Worm (Caenorhabditis elegans) whole organism, L4 larva: ENCODE measurements around the gene trpp-4.

Experiments used
- D1046.2 ChIP-seq: fragments of 200-800 bp; sonication (Bioruptor generic); IDR thresholded peaks from 2 replicates; pipeline ENCODE4 v1.3.6; 2022; ENCODE audit warnings: missing genetic modification characterization, missing compliant biosample characterization
- F49E8.2 ChIP-seq: sonication (generic microtip); optimal IDR thresholded peaks from 2 replicates; lab custom pipeline; 2016; ENCODE audit warnings: missing compliant biosample characterization, mild to moderate bottlenecking, missing genetic modification characterization, borderline replicate concordance
- T20F7.1 ChIP-seq: fragments of 200-800 bp; sonication (Bioruptor generic); optimal IDR thresholded peaks from 2 replicates; lab custom pipeline; 2018; ENCODE audit warnings: mild to moderate bottlenecking, missing genetic modification characterization, missing compliant biosample characterization
- Y105C5A.15 ChIP-seq: fragments of 200-800 bp; sonication (Bioruptor generic); IDR thresholded peaks from 2 replicates; pipeline ENCODE4 v1.3.6; 2022; ENCODE audit warnings: missing genetic modification characterization, missing compliant biosample characterization
- Y48G9A.11 ChIP-seq: fragments of 200-800 bp; sonication (Bioruptor generic); IDR thresholded peaks from 2 replicates; pipeline ENCODE4 v1.3.6; 2022; ENCODE audit warnings: missing genetic modification reagents, missing genetic modification characterization, missing compliant biosample characterization
- Y5F2A.4 ChIP-seq: fragments of 200-800 bp; sonication (Bioruptor generic); optimal IDR thresholded peaks from 2 replicates; lab custom pipeline; 2018; ENCODE audit warnings: mild to moderate bottlenecking, missing genetic modification characterization, missing compliant biosample characterization
- aha-1 ChIP-seq: fragments of 150-350 bp; peaks from one replicate; lab custom pipeline; 2014; ENCODE audit warnings: missing biosample characterization, missing genetic modification characterization
- aly-2 ChIP-seq: sonication (generic microtip); optimal IDR thresholded peaks from 2 replicates; lab custom pipeline; 2018; ENCODE audit warnings: missing biosample characterization, missing genetic modification characterization
- arid-1 ChIP-seq: fragments of 200-800 bp; sonication (Bioruptor generic); conservative IDR thresholded peaks from 2 replicates; pipeline ENCODE4 v1.3.6; 2022; ENCODE audit warnings: missing genetic modification reagents, missing genetic modification characterization, missing compliant biosample characterization
- attf-4 ChIP-seq: sonication (generic microtip); optimal IDR thresholded peaks from 3 replicates; lab custom pipeline; 2017; ENCODE audit warnings: missing biosample characterization, missing genetic modification characterization
- ceh-28 ChIP-seq: fragments of 150-350 bp; optimal IDR thresholded peaks from 2 replicates; lab custom pipeline; 2014; ENCODE audit warnings: missing biosample characterization, missing genetic modification reagents, missing genetic modification characterization
- ceh-32 ChIP-seq: sonication (generic microtip); optimal IDR thresholded peaks from 2 replicates; lab custom pipeline; 2016; ENCODE audit warnings: mild to moderate bottlenecking, missing genetic modification characterization, missing compliant biosample characterization; ENCODE audit not compliant: poor library complexity
- ceh-44 ChIP-seq: fragments of 200-800 bp; sonication (Bioruptor generic); IDR thresholded peaks from 2 replicates; pipeline ENCODE4 v1.3.6; 2022; ENCODE audit warnings: missing genetic modification reagents, missing genetic modification characterization, missing compliant biosample characterization
- ceh-62 ChIP-seq: sonication (generic microtip); optimal IDR thresholded peaks from 2 replicates; lab custom pipeline; 2017; ENCODE audit warnings: missing biosample characterization, missing genetic modification characterization
- ceh-82 ChIP-seq: sonication (generic microtip); optimal IDR thresholded peaks from 2 replicates; lab custom pipeline; 2017; ENCODE audit warnings: missing biosample characterization, missing genetic modification characterization
- ces-1 ChIP-seq: fragments of 150-350 bp; sonication (generic microtip); optimal IDR thresholded peaks from 4 replicates; lab custom pipeline; 2014; ENCODE audit warnings: missing biosample characterization, missing genetic modification reagents, missing genetic modification characterization
- ctbp-1 ChIP-seq: fragments of 200-800 bp; sonication (Bioruptor generic); IDR thresholded peaks from 2 replicates; pipeline ENCODE4 v1.3.6; 2022; ENCODE audit warnings: missing genetic modification reagents, missing genetic modification characterization, missing compliant biosample characterization
- daf-12 ChIP-seq: fragments of 150-350 bp; optimal IDR thresholded peaks from 2 replicates; lab custom pipeline; 2014; ENCODE audit warnings: missing biosample characterization, missing genetic modification reagents, missing genetic modification characterization
- daf-16 ChIP-seq, 3 experiments: sonication (generic microtip); optimal IDR thresholded peaks; 2 replicates each; lab custom pipeline; 2016 to 2017; ENCODE audit warnings: missing genetic modification characterization in 3 of 3, missing genetic modification reagents in 3 of 3, mild to moderate bottlenecking in 2 of 3, missing compliant biosample characterization in 2 of 3, missing biosample characterization in 1 of 3, moderate library complexity in 1 of 3
- daf-19 ChIP-seq: fragments of 200-800 bp; sonication (Bioruptor generic); conservative IDR thresholded peaks from 2 replicates; pipeline ENCODE4 v1.3.6; 2022; ENCODE audit warnings: missing genetic modification characterization, missing compliant biosample characterization
- daf-8 ChIP-seq: fragments of 200-800 bp; sonication (Bioruptor generic); IDR thresholded peaks from 2 replicates; pipeline ENCODE4 v1.3.6; 2022; ENCODE audit warnings: missing genetic modification characterization, missing compliant biosample characterization
- egl-27 ChIP-seq: sonication (generic microtip); optimal IDR thresholded peaks from 3 replicates; lab custom pipeline; 2017; ENCODE audit warnings: missing biosample characterization, missing genetic modification reagents, missing genetic modification characterization
- fkh-10 ChIP-seq: fragments of 150-350 bp; optimal IDR thresholded peaks from 2 replicates; lab custom pipeline; 2014; ENCODE audit warnings: missing biosample characterization, missing genetic modification reagents, missing genetic modification characterization
- hlh-11 ChIP-seq: fragments of 200-800 bp; sonication (Bioruptor generic); optimal IDR thresholded peaks from 2 replicates; lab custom pipeline; 2018; ENCODE audit warnings: mild to moderate bottlenecking, missing genetic modification characterization, missing compliant biosample characterization
- hlh-30 ChIP-seq: sonication (generic microtip); optimal IDR thresholded peaks from 2 replicates; lab custom pipeline; 2017; ENCODE audit warnings: antibody characterized with exemption, mild to moderate bottlenecking, missing genetic modification characterization, missing compliant biosample characterization; ENCODE audit not compliant: insufficient read depth
- lin-15B ChIP-seq: fragments of 150-350 bp; sonication (generic microtip); optimal IDR thresholded peaks from 3 replicates; lab custom pipeline; 2014; ENCODE audit warnings: missing biosample characterization, missing genetic modification characterization
- lsy-2 ChIP-seq, 2 experiments: fragments of 150-350 bp in 1 of 2; sonication (generic microtip) in 1 of 2; optimal IDR thresholded peaks; 2 replicates each; lab custom pipeline; 2014 to 2017; ENCODE audit warnings: missing biosample characterization in 2 of 2, missing genetic modification characterization in 2 of 2
- madf-5 ChIP-seq, 2 experiments: fragments of 200-800 bp; sonication (Bioruptor generic); IDR thresholded peaks; 2 replicates each; pipeline ENCODE4 v1.3.6; 2022; ENCODE audit warnings: missing compliant biosample characterization in 2 of 2, missing genetic modification characterization in 2 of 2
- madf-9 ChIP-seq: fragments of 200-800 bp; sonication (Bioruptor generic); conservative IDR thresholded peaks from 2 replicates; pipeline ENCODE4 v1.3.6; 2022; ENCODE audit warnings: missing genetic modification reagents, missing genetic modification characterization, missing compliant biosample characterization
- mdt-29 ChIP-seq: fragments of 200-800 bp; sonication (Bioruptor generic); IDR thresholded peaks from 2 replicates; pipeline ENCODE4 v1.3.6; 2022; ENCODE audit warnings: missing genetic modification reagents, missing genetic modification characterization, missing compliant biosample characterization
- mes-2 ChIP-seq: sonication (generic microtip); optimal IDR thresholded peaks from 2 replicates; lab custom pipeline; 2016; ENCODE audit warnings: missing genotype, mild to moderate bottlenecking, missing genetic modification characterization, missing compliant biosample characterization; ENCODE audit not compliant: poor library complexity, severe bottlenecking
- nhr-10 ChIP-seq: fragments of 150-350 bp; optimal IDR thresholded peaks from 2 replicates; lab custom pipeline; 2014; ENCODE audit warnings: missing biosample characterization, missing genetic modification characterization
- nhr-111 ChIP-seq: fragments of 200-800 bp; sonication (Bioruptor generic); optimal IDR thresholded peaks from 2 replicates; lab custom pipeline; 2018; ENCODE audit warnings: mild to moderate bottlenecking, missing genetic modification characterization, missing compliant biosample characterization
- nhr-41 ChIP-seq: fragments of 200-800 bp; sonication (Bioruptor generic); IDR thresholded peaks from 2 replicates; pipeline ENCODE4 v1.3.6; 2022; ENCODE audit warnings: missing genetic modification reagents, missing genetic modification characterization, missing compliant biosample characterization
- nhr-48 ChIP-seq: sonication (generic microtip); optimal IDR thresholded peaks from 2 replicates; lab custom pipeline; 2016; ENCODE audit warnings: mild to moderate bottlenecking, missing genetic modification characterization, missing compliant biosample characterization
- nhr-6 ChIP-seq: fragments of 150-350 bp; optimal IDR thresholded peaks from 2 replicates; lab custom pipeline; 2014; ENCODE audit warnings: missing biosample characterization, missing genetic modification characterization
- saeg-2 ChIP-seq: fragments of 200-800 bp; sonication (Bioruptor generic); IDR thresholded peaks from 2 replicates; pipeline ENCODE4 v1.3.6; 2022; ENCODE audit warnings: missing genetic modification reagents, missing genetic modification characterization, missing compliant biosample characterization
- set-16 ChIP-seq: fragments of 200-800 bp; sonication (Bioruptor generic); IDR thresholded peaks from 2 replicates; pipeline ENCODE4 v1.3.6; 2022; ENCODE audit warnings: missing genetic modification reagents, missing genetic modification characterization, missing compliant biosample characterization
- snpc-4 ChIP-seq: fragments of 150-350 bp; optimal IDR thresholded peaks from 2 replicates; lab custom pipeline; 2014; ENCODE audit warnings: missing biosample characterization, missing genetic modification characterization
- tag-97 ChIP-seq: fragments of 200-800 bp; sonication (Bioruptor generic); IDR thresholded peaks from 2 replicates; pipeline ENCODE4 v1.3.6; 2022; ENCODE audit warnings: missing genetic modification characterization, missing compliant biosample characterization
- vab-7 ChIP-seq: fragments of 200-800 bp; sonication (Bioruptor generic); IDR thresholded peaks from 2 replicates; pipeline ENCODE4 v1.3.6; 2022; ENCODE audit warnings: missing genetic modification reagents, missing genetic modification characterization, missing compliant biosample characterization
- zfp-3 ChIP-seq: fragments of 200-800 bp; sonication (Bioruptor generic); conservative IDR thresholded peaks from 2 replicates; pipeline ENCODE4 v1.3.6; 2022; ENCODE audit warnings: missing genetic modification reagents, missing genetic modification characterization, missing compliant biosample characterization
- zip-2 ChIP-seq: fragments of 150-350 bp; optimal IDR thresholded peaks from 2 replicates; lab custom pipeline; 2014; ENCODE audit warnings: missing biosample characterization, missing genetic modification characterization
- ztf-7 ChIP-seq: fragments of 150-350 bp; optimal IDR thresholded peaks from 2 replicates; lab custom pipeline; 2014; ENCODE audit warnings: missing biosample characterization, missing genetic modification characterization

Gene trpp-4

ce11 chrV:9408869-9409268, 8.7 kb downstream of the trpp-4 start:
- TF ChIP-seq T20F7.1 (GFP tag; lab: Kevin White, UChicago) (no peak), fkh-10 (GFP tag; lab: Kevin White, UChicago) (peak; percentile 58), attf-4 (tag; lab: Kevin White, UChicago) (no peak), daf-16 (GFP tag; optimal IDR thresholded peaks at IDR 0.05; lab: Kevin White, UChicago) (no peak), daf-16 (tag; optimal IDR thresholded peaks at IDR 0.05; lab: Kevin White, UChicago) (no peak), daf-8 (GFP tag; lab: Robert Waterston, UW) (no peak), ceh-32 (tag; lab: Kevin White, UChicago) (no peak), saeg-2 (no peak), nhr-48 (no peak), ces-1 (GFP tag; lab: Kevin White, UChicago) (peak; percentile 69), Y48G9A.11 (no peak), hlh-11 (tag; lab: Kevin White, UChicago) (no peak), hlh-30 (tag; lab: Kevin White, UChicago) (no peak), nhr-41 (GFP tag; lab: Robert Waterston, UW) (no peak), daf-19 (GFP tag; lab: Robert Waterston, UW) (no peak), zfp-3 (no peak), nhr-10 (tag; lab: Kevin White, UChicago) (no peak), ceh-28 (tag; lab: Kevin White, UChicago) (no peak), zip-2 (no peak), snpc-4 (tag; lab: Kevin White, UChicago) (no peak), ctbp-1 (GFP tag; lab: Robert Waterston, UW) (0 out of 2 replicates have a peak, but pooled peaks have one; percentile 53)

ce11 chrV:9414516-9414915, 14.4 kb downstream of the trpp-4 start, which contains the start of gene F36D4.4:
F36D4.4 (minus strand) TSS chrV:9414616.
- TF ChIP-seq zip-2 (no peak), egl-27 (no peak), lin-15B (tag; lab: Kevin White, UChicago) (no peak), mdt-29 (GFP tag; lab: Robert Waterston, UW) (no peak), F49E8.2 (tag; lab: Kevin White, UChicago) (no peak), nhr-41 (GFP tag; lab: Robert Waterston, UW) (no peak), lsy-2 (tag; optimal IDR thresholded peaks at IDR 0.05; lab: Kevin White, UChicago) (no peak), vab-7 (GFP tag; lab: Robert Waterston, UW) (no peak), Y5F2A.4 (GFP tag; lab: Kevin White, UChicago) (no peak)

- TF ChIP-seq arid-1 (no peak), egl-27 (no peak), nhr-6 (no peak), Y48G9A.11 (no peak), daf-16 (GFP tag; optimal IDR thresholded peaks at IDR 0.05; lab: Kevin White, UChicago) (no peak), daf-16 (tag; optimal IDR thresholded peaks at IDR 0.05; lab: Kevin White, UChicago) (no peak), Y105C5A.15 (no peak)
These were observed 16.5 kb downstream of the trpp-4 start, which contains the start of gene F36D4.1 for ce11 chrV:9416624-9417023. F36D4.1 (plus strand) TSS chrV:9416924.

ce11 chrV:9422745-9423144, 22.6 kb downstream of the trpp-4 start:
- TF ChIP-seq nhr-111 (GFP tag; lab: Kevin White, UChicago), result no peak
- peak; percentile 44; the same call in 1 of the 2 replicates for TF ChIP-seq madf-9 (GFP tag; lab: Robert Waterston, UW)
- TF ChIP-seq Y105C5A.15, result no peak
- TF ChIP-seq zip-2, result no peak
- peak; percentile 25; the same call in 1 of the 2 replicates for TF ChIP-seq set-16 (GFP tag; lab: Robert Waterston, UW)
- peak; percentile 12 for TF ChIP-seq mes-2 (tag; lab: Kevin White, UChicago)
- TF ChIP-seq ztf-7 (tag; lab: Kevin White, UChicago), result no peak
- TF ChIP-seq aha-1 (tag; lab: Kevin White, UChicago), result peak; percentile 81
- TF ChIP-seq tag-97 (GFP tag; lab: Robert Waterston, UW), result no peak
- no peak for TF ChIP-seq daf-12 (tag; lab: Kevin White, UChicago)
- TF ChIP-seq madf-5 (GFP tag; IDR thresholded peaks at IDR 0.05; lab: Robert Waterston, UW), result no peak
- no peak for TF ChIP-seq aly-2 (tag; lab: Kevin White, UChicago)
- no peak for TF ChIP-seq ceh-62 (tag; lab: Kevin White, UChicago)
- TF ChIP-seq lsy-2 (tag; optimal IDR thresholded peaks at IDR 0.05; lab: Kevin White, UChicago), result no peak
- TF ChIP-seq daf-16 (GFP tag; optimal IDR thresholded peaks at IDR 0.05; lab: Kevin White, UChicago), result no peak
- TF ChIP-seq daf-16 (tag; optimal IDR thresholded peaks at IDR 0.05; lab: Kevin White, UChicago), result no peak
- no peak for TF ChIP-seq ceh-44 (GFP tag; lab: Robert Waterston, UW)
- no peak for TF ChIP-seq D1046.2 (GFP tag; lab: Robert Waterston, UW)
- no peak for TF ChIP-seq ceh-82 (tag; lab: Kevin White, UChicago)
